Worm (Caenorhabditis elegans) whole organism, L4 larva: Measurements from ENCODE around the gene Y7A5A.5.

Experiments
- F44E2.7 ChIP-seq: fragments of 200-800 bp; sonication (Bioruptor generic); IDR thresholded peaks from 2 replicates; pipeline ENCODE4 v2.1.2; 2022; ENCODE audit warnings: missing genetic modification characterization, missing compliant biosample characterization
- Y75B8A.6 ChIP-seq: fragments of 200-800 bp; sonication (Bioruptor generic); IDR thresholded peaks from 2 replicates; pipeline ENCODE4 v1.3.6; 2022; ENCODE audit warnings: missing genetic modification reagents, missing genetic modification characterization, missing compliant biosample characterization
- nhr-77 ChIP-seq: fragments of 150-350 bp; optimal IDR thresholded peaks from 2 replicates; lab custom pipeline; 2014; ENCODE audit warnings: missing biosample characterization, missing genetic modification characterization
- unc-62 ChIP-seq, 3 experiments: fragments of 150-350 bp in 1 of 3; sonication (generic microtip); optimal IDR thresholded peaks in 2 of 3; peaks in 1 of 3; 1 replicate in 1 of 3; 2 replicates in 2 of 3; lab custom pipeline; 2014 to 2017; ENCODE audit warnings: missing biosample characterization in 3 of 3, missing genetic modification characterization in 3 of 3, missing genetic modification reagents in 3 of 3, missing genotype in 1 of 3

DNA sequence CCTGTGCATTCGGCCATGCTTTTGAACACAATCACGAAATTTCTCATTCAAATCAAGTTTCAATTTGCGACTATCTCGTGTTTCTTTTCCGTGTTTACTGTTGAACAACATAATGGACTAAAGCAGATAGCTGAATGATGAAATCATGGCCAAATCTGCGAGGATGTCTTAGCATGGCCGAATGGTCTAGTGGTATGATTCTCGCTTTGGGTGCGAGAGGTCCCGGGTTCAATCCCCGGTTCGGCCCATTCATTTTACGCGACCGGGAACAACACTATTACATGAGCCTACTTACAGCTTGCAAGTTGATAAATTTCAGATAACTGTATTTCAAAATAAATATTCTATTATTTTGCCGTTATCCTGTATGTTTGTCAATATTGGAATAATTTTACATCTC, 35.4 kb downstream of the Y7A5A.5 start:
- TF ChIP-seq nhr-77 (tag; lab: Kevin White, UChicago) (no peak), Y75B8A.6 (GFP tag; lab: Robert Waterston, UW) (no peak), unc-62 (GFP tag; optimal IDR thresholded peaks at IDR 0.05 in 1 of 2; lab: Kevin White, UChicago) (no peak), unc-62 (tag; optimal IDR thresholded peaks at IDR 0.05; lab: Kevin White, UChicago) (no peak), F44E2.7 (no peak)
